Worm (Caenorhabditis elegans) whole organism, mixed stage, embryonic: ENCODE results near the gene F09B12.3.

Experiments used
- elt-3 ChIP-seq: fragments of 150-350 bp; optimal IDR thresholded peaks from 2 replicates; lab custom pipeline; 2014; ENCODE audit warnings: missing biosample characterization, missing genetic modification characterization
- pha-4 ChIP-seq: fragments of 150-350 bp; optimal IDR thresholded peaks from 2 replicates; lab custom pipeline; 2018; ENCODE audit warnings: missing biosample characterization, missing genetic modification reagents, missing genetic modification characterization

DNA sequence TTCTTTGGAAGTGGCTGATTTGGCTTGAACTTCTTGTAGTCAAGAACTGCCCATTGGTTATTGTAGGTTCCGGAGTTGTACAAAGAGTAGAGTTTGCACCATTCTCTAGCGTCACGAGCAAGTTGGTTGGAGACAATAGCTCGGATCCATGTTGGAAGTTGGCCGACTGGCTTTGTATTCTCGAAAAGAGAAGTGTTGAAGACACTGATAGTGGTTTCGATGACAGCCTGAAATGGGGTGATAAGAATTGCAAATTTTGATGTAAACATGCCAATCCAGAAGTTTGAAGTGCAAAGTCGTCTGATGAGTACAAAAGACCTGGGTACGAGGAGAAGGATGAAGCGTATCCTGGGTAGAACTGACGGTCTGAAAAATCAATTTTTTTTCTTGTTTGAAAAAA lies 1.5 kb downstream of the F09B12.3 start:
- TF ChIP-seq elt-3 = no peak
- TF ChIP-seq pha-4 = no peak
